Fruit fly (Drosophila melanogaster) whole organism, embryonic: ENCODE data around the gene CG32236.

Source experiments
- Atf6 ChIP-seq: fragments of 200-800 bp; sonication (Bioruptor generic); IDR thresholded peaks from 2 replicates; pipeline ENCODE4 v1.3.6; 2022; ENCODE audit warnings: missing biosample characterization, missing genetic modification characterization
- CG10431 ChIP-seq: fragments of 200-800 bp; sonication (Bioruptor generic); optimal IDR thresholded peaks from 3 replicates; lab custom pipeline; 2018; ENCODE audit warnings: missing biosample characterization, mild to moderate bottlenecking, missing genetic modification characterization
- CG11560 ChIP-seq: fragments of 200-800 bp; sonication (Bioruptor generic); IDR thresholded peaks from 3 replicates; pipeline ENCODE4 v1.3.6; 2022; ENCODE audit warnings: missing biosample characterization, missing genetic modification characterization
- CG12391 ChIP-seq: fragments of 200-800 bp; sonication (Bioruptor generic); optimal IDR thresholded peaks from 3 replicates; lab custom pipeline; 2018; ENCODE audit warnings: missing biosample characterization, mild to moderate bottlenecking, missing genetic modification characterization, moderate library complexity
- CG12659 ChIP-seq: fragments of 200-800 bp; sonication (Bioruptor generic); optimal IDR thresholded peaks from 3 replicates; lab custom pipeline; 2017; ENCODE audit warnings: mild to moderate bottlenecking, missing biosample characterization, missing genetic modification reagents, missing genetic modification characterization
- CG13296 ChIP-seq: fragments of 200-800 bp; sonication (Bioruptor generic); optimal IDR thresholded peaks from 3 replicates; lab custom pipeline; 2018; ENCODE audit warnings: missing biosample characterization, mild to moderate bottlenecking, missing genetic modification characterization
- CG14441 ChIP-seq: fragments of 200-800 bp; sonication (Bioruptor generic); IDR thresholded peaks from 2 replicates; pipeline ENCODE4 v1.3.6; 2022; ENCODE audit warnings: missing biosample characterization, missing genetic modification characterization
- CG16863 ChIP-seq: fragments of 200-800 bp; sonication (Bioruptor generic); optimal IDR thresholded peaks from 3 replicates; lab custom pipeline; 2016; ENCODE audit warnings: missing biosample characterization, missing genetic modification characterization
- CG17359 ChIP-seq: fragments of 200-800 bp; sonication (Bioruptor generic); optimal IDR thresholded peaks from 3 replicates; lab custom pipeline; 2018; ENCODE audit warnings: missing biosample characterization, mild to moderate bottlenecking, missing genetic modification characterization, moderate library complexity
- CG17361 ChIP-seq: fragments of 200-800 bp; sonication (Bioruptor generic); IDR thresholded peaks from 3 replicates; pipeline ENCODE4 v1.3.6; 2022; ENCODE audit warnings: missing biosample characterization, missing genetic modification characterization
- CG17612 ChIP-seq: fragments of 200-800 bp; sonication (Bioruptor generic); IDR thresholded peaks from 2 replicates; pipeline ENCODE4 v1.3.6; 2022; ENCODE audit warnings: missing biosample characterization, missing genetic modification characterization
- CG17829 ChIP-seq: fragments of 200-800 bp; optimal IDR thresholded peaks from 2 replicates; lab custom pipeline; 2019; ENCODE audit warnings: missing biosample characterization, mild to moderate bottlenecking, missing genetic modification characterization, moderate library complexity
- CG18619 ChIP-seq: fragments of 200-800 bp; sonication (Bioruptor generic); optimal IDR thresholded peaks from 3 replicates; lab custom pipeline; 2017; ENCODE audit warnings: missing biosample characterization, mild to moderate bottlenecking, missing genetic modification characterization
- CG2889 ChIP-seq: fragments of 200-800 bp; sonication (Bioruptor generic); IDR thresholded peaks from 3 replicates; pipeline ENCODE4 v1.3.6; 2022; ENCODE audit warnings: missing biosample characterization, missing genetic modification characterization
- CG31224 ChIP-seq: fragments of 200-800 bp; sonication (Bioruptor generic); IDR thresholded peaks from 2 replicates; pipeline ENCODE4 v1.3.6; 2022; ENCODE audit warnings: missing biosample characterization, missing genetic modification characterization
- CG31365 ChIP-seq: fragments of 200-800 bp; sonication (Bioruptor generic); optimal IDR thresholded peaks from 2 replicates; lab custom pipeline; 2018; ENCODE audit warnings: missing biosample characterization, mild to moderate bottlenecking, missing genetic modification characterization
- CG32772 ChIP-seq: fragments of 200-800 bp; sonication (Bioruptor generic); IDR thresholded peaks from 2 replicates; pipeline ENCODE4 v1.3.6; 2022; ENCODE audit warnings: missing biosample characterization, missing genetic modification characterization
- CG6175 ChIP-seq: fragments of 200-800 bp; sonication (Bioruptor generic); IDR thresholded peaks from 3 replicates; pipeline ENCODE4 v1.3.6; 2022; ENCODE audit warnings: missing biosample characterization, missing genetic modification characterization
- CG6654 ChIP-seq: fragments of 200-800 bp; sonication (Bioruptor generic); optimal IDR thresholded peaks from 2 replicates; lab custom pipeline; 2017; ENCODE audit warnings: missing biosample characterization, mild to moderate bottlenecking, missing genetic modification characterization
- CG7928 ChIP-seq: fragments of 200-800 bp; sonication (Bioruptor generic); optimal IDR thresholded peaks from 2 replicates; lab custom pipeline; 2017; ENCODE audit warnings: missing biosample characterization, mild to moderate bottlenecking, missing genetic modification characterization
- CG9609 ChIP-seq: fragments of 200-800 bp; sonication (Bioruptor generic); optimal IDR thresholded peaks from 3 replicates; lab custom pipeline; 2016; ENCODE audit warnings: missing biosample characterization, missing genetic modification characterization
- CG9727 ChIP-seq: fragments of 200-800 bp; sonication (Bioruptor generic); optimal IDR thresholded peaks from 3 replicates; lab custom pipeline; 2017; ENCODE audit warnings: missing biosample characterization, mild to moderate bottlenecking, missing genetic modification characterization
- CG9876 ChIP-seq: fragments of 200-800 bp; sonication (Bioruptor generic); optimal IDR thresholded peaks from 2 replicates; lab custom pipeline; 2016; ENCODE audit warnings: missing biosample characterization, missing genetic modification characterization
- D ChIP-seq, 2 experiments: fragments of 200-800 bp in 1 of 2; fragments of >200 bp in 1 of 2; sonication (Bioruptor generic) in 1 of 2; optimal IDR thresholded peaks; 2 replicates in 1 of 2; 3 replicates in 1 of 2; lab custom pipeline; 2017; ENCODE audit warnings: mild to moderate bottlenecking in 1 of 2, missing biosample characterization in 1 of 2, missing genetic modification characterization in 1 of 2, missing genetic modification reagents in 1 of 2
- Dp ChIP-seq: fragments of 200-800 bp; sonication (Bioruptor generic); optimal IDR thresholded peaks from 2 replicates; lab custom pipeline; 2018; ENCODE audit warnings: missing biosample characterization, mild to moderate bottlenecking, missing genetic modification characterization, moderate library complexity
- Fer3 ChIP-seq: fragments of 200-800 bp; sonication (Bioruptor generic); optimal IDR thresholded peaks from 2 replicates; lab custom pipeline; 2018; ENCODE audit warnings: missing biosample characterization, mild to moderate bottlenecking, missing genetic modification characterization, moderate library complexity
- Gug ChIP-seq: fragments of 200-800 bp; sonication (Bioruptor generic); IDR thresholded peaks from 4 replicates; pipeline ENCODE4 v1.3.6; 2022; ENCODE audit warnings: missing biosample characterization, missing genetic modification characterization
- HLH4C ChIP-seq: fragments of 200-800 bp; sonication (Bioruptor generic); IDR thresholded peaks from 3 replicates; pipeline ENCODE4 v1.3.6; 2022; ENCODE audit warnings: missing biosample characterization, missing genetic modification characterization; ENCODE audit not compliant: partially characterized antibody
- Hr3 ChIP-seq: fragments of 200-800 bp; sonication (Bioruptor generic); optimal IDR thresholded peaks from 3 replicates; lab custom pipeline; 2016; ENCODE audit warnings: missing biosample characterization, missing genetic modification characterization
- Hr39 ChIP-seq: fragments of >200 bp; optimal IDR thresholded peaks from 2 replicates; lab custom pipeline; 2017
- MTF-1 ChIP-seq: fragments of 200-800 bp; sonication (Bioruptor generic); optimal IDR thresholded peaks from 2 replicates; lab custom pipeline; 2018; ENCODE audit warnings: missing biosample characterization, mild to moderate bottlenecking, missing genetic modification characterization, borderline replicate concordance
- Mrtf ChIP-seq: fragments of 200-800 bp; sonication (Bioruptor generic); IDR thresholded peaks from 3 replicates; pipeline ENCODE4 v1.3.6; 2022; ENCODE audit warnings: missing biosample characterization, missing genetic modification characterization
- Sin3A ChIP-seq: fragments of >200 bp; optimal IDR thresholded peaks from 2 replicates; lab custom pipeline; 2018
- Xbp1 ChIP-seq: fragments of 200-800 bp; sonication (Bioruptor generic); optimal IDR thresholded peaks from 3 replicates; lab custom pipeline; 2016; ENCODE audit warnings: missing biosample characterization, mild to moderate bottlenecking, missing genetic modification characterization
- crc ChIP-seq: fragments of 200-800 bp; sonication (Bioruptor generic); optimal IDR thresholded peaks from 2 replicates; lab custom pipeline; 2016; ENCODE audit warnings: missing biosample characterization, missing genetic modification characterization
- dpn ChIP-seq, 2 experiments: fragments of 200-800 bp; sonication (Bioruptor generic); optimal IDR thresholded peaks; 3 replicates each; lab custom pipeline; 2016; ENCODE audit warnings: missing biosample characterization in 2 of 2, missing genetic modification characterization in 2 of 2
- eyg ChIP-seq: fragments of 200-800 bp; sonication (Bioruptor generic); optimal IDR thresholded peaks from 3 replicates; lab custom pipeline; 2016; ENCODE audit warnings: missing biosample characterization, missing genetic modification characterization
- fd96Cb ChIP-seq: fragments of 200-800 bp; sonication (Bioruptor generic); optimal IDR thresholded peaks from 2 replicates; lab custom pipeline; 2018; ENCODE audit warnings: missing biosample characterization, mild to moderate bottlenecking, missing genetic modification characterization, moderate library complexity
- grn ChIP-seq: fragments of 200-800 bp; sonication (Bioruptor generic); optimal IDR thresholded peaks from 3 replicates; lab custom pipeline; 2017; ENCODE audit warnings: missing biosample characterization, missing genetic modification characterization
- gt ChIP-seq: fragments of 200-800 bp; sonication (Bioruptor generic); IDR thresholded peaks from 2 replicates; pipeline ENCODE4 v1.3.6; 2022; ENCODE audit warnings: missing biosample characterization, missing genetic modification characterization
- her ChIP-seq: fragments of 200-800 bp; sonication (Bioruptor generic); optimal IDR thresholded peaks from 2 replicates; lab custom pipeline; 2016; ENCODE audit warnings: missing biosample characterization, missing genetic modification characterization
- jing ChIP-seq: fragments of 200-800 bp; sonication (Bioruptor generic); optimal IDR thresholded peaks from 2 replicates; lab custom pipeline; 2018; ENCODE audit warnings: missing biosample characterization, mild to moderate bottlenecking, missing genetic modification characterization
- kah ChIP-seq: fragments of 200-800 bp; sonication (Bioruptor generic); optimal IDR thresholded peaks from 2 replicates; lab custom pipeline; 2018; ENCODE audit warnings: missing biosample characterization, mild to moderate bottlenecking, missing genetic modification characterization
- kay ChIP-seq: fragments of 200-800 bp; sonication (Bioruptor generic); optimal IDR thresholded peaks from 2 replicates; lab custom pipeline; 2016; ENCODE audit warnings: missing biosample characterization, missing genetic modification characterization
- lov ChIP-seq, 2 experiments: fragments of 200-800 bp in 1 of 2; fragments of >200 bp in 1 of 2; sonication (Bioruptor generic) in 1 of 2; IDR thresholded peaks in 1 of 2; optimal IDR thresholded peaks in 1 of 2; 2 replicates in 1 of 2; 3 replicates in 1 of 2; pipeline versions ENCODE4 v1.3.6 to Lab custom; 2017 to 2022; ENCODE audit warnings: missing biosample characterization in 1 of 2, missing genetic modification characterization in 1 of 2
- mam ChIP-seq: fragments of 200-800 bp; sonication (Bioruptor generic); optimal IDR thresholded peaks from 3 replicates; lab custom pipeline; 2016; ENCODE audit warnings: missing biosample characterization, missing genetic modification characterization
- pfk ChIP-seq: fragments of 200-800 bp; sonication (Bioruptor generic); optimal IDR thresholded peaks from 2 replicates; lab custom pipeline; 2018; ENCODE audit warnings: missing biosample characterization, mild to moderate bottlenecking, missing genetic modification characterization, moderate library complexity
- phol ChIP-seq: fragments of 200-800 bp; sonication (Bioruptor generic); optimal IDR thresholded peaks from 3 replicates; lab custom pipeline; 2018; ENCODE audit warnings: missing biosample characterization, mild to moderate bottlenecking, missing genetic modification characterization, moderate library complexity
- rib ChIP-seq: fragments of 200-800 bp; sonication (Bioruptor generic); IDR thresholded peaks from 2 replicates; pipeline ENCODE4 v1.3.6; 2022; ENCODE audit warnings: missing biosample characterization, missing genetic modification characterization

The CG32236 gene

DNA sequence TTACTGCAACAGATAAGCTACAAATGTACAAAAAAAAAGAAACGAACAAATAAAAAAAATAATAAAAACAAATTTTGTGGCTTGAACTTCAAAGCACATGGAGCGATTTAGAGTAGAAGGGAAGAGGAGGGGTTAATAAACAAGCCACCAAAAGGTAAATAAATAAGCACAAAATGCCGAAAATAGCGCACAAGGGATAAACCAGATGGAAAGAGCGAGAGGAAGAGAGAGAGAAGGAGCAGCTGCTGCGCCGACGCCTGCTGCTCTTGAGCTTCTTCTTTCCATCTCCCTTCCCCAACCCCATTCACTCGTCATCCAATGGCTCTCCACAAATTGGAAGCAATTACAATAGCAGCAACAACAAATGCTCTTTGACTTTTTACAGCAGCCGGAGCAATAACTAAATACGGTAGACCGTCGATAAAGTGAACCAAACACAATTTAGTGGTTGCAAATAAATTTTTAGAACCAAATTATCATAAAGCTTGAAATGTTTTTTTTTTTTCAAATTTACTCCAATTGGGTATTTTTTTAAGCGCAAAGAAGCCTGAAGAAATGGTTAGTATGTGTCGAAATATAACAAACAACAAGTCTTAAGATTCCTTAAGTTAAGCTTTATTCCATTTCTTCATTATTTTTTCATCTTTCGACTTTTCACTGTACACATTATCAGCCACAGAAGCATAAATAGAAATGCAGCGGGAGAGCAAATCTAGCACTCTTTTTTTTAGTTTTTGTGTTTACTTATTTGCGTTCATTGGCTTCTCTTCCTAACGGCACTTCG is 42.6 kb downstream of the CG32236 start (continued):
- TF ChIP-seq CG11560 (peak; percentile 75), CG18619 (GFP tag; lab: Kevin White, UChicago) (peak; percentile 84), Dp (GFP tag; lab: Kevin White, UChicago) (no peak), eyg (GFP tag; lab: Kevin White, UChicago) (peak; percentile 72), jing (GFP tag; lab: Kevin White, UChicago) (peak; percentile 74), HLH4C (GFP tag; lab: Robert Waterston, UW) (no peak), phol (tag; lab: Kevin White, UChicago) (peak; percentile 94), CG2889 (peak; percentile 66; the same call in 2 of the 3 replicates), her (GFP tag; lab: Kevin White, UChicago) (peak; percentile 66), Sin3A (no peak), CG12659 (GFP tag; lab: Kevin White, UChicago) (peak; percentile 87), CG17359 (peak; percentile 91), CG13296 (peak; percentile 82), CG7928 (peak; percentile 60), rib (GFP tag; lab: Robert Waterston, UW) (peak; percentile 33; the same call in 1 of the 2 replicates), D (optimal IDR thresholded peaks at IDR 0.05; lab: Kevin White, UChicago) (no peak), D (GFP tag; optimal IDR thresholded peaks at IDR 0.05; lab: Kevin White, UChicago) (peak; percentile 88), fd96Cb (tag; lab: Kevin White, UChicago) (peak; percentile 92), mam (peak; percentile 93), CG17612 (GFP tag; lab: Robert Waterston, UW) (peak; percentile 59; the same call in 1 of the 2 replicates), CG12391 (tag; lab: Kevin White, UChicago) (peak; percentile 91), lov (optimal IDR thresholded peaks at IDR 0.05; lab: Kevin White, UChicago) (no peak), lov (GFP tag; IDR thresholded peaks at IDR 0.05; lab: Robert Waterston, UW) (no peak), CG31224 (GFP tag; lab: Robert Waterston, UW) (peak; percentile 71), CG32772 (GFP tag; lab: Robert Waterston, UW) (peak; percentile 80), kah (GFP tag; lab: Kevin White, UChicago) (peak; percentile 83), CG6175 (GFP tag; lab: Robert Waterston, UW) (0 out of 3 replicates have a peak, but pooled peaks have one; percentile 16), pfk (no peak), Gug (GFP tag; lab: Robert Waterston, UW) (peak; percentile 77), CG17361 (GFP tag; lab: Robert Waterston, UW) (peak; percentile 96), Hr39 (lab: Kevin White, UChicago) (no peak), dpn (GFP tag; optimal IDR thresholded peaks at IDR 0.05; lab: Kevin White, UChicago) (peak; percentile 90 to 91), Mrtf (peak; percentile 83; the same call in 2 of the 3 replicates), crc (GFP tag; lab: Kevin White, UChicago) (peak; percentile 86), CG9609 (GFP tag; lab: Kevin White, UChicago) (peak; percentile 79), CG6654 (peak; percentile 65), MTF-1 (GFP tag; lab: Kevin White, UChicago) (peak; percentile 35), Fer3 (tag; lab: Kevin White, UChicago) (peak; percentile 87), CG14441 (GFP tag; lab: Robert Waterston, UW) (peak; percentile 89), CG9727 (GFP tag; lab: Kevin White, UChicago) (peak; percentile 89), CG16863 (peak; percentile 90), Atf6 (GFP tag; lab: Robert Waterston, UW) (peak; percentile 86), CG31365 (tag; lab: Kevin White, UChicago) (peak; percentile 54), CG17829 (peak; percentile 75), Hr3 (GFP tag; lab: Kevin White, UChicago) (peak; percentile 87), CG10431 (GFP tag; lab: Kevin White, UChicago) (peak; percentile 43), Xbp1 (GFP tag; lab: Kevin White, UChicago) (peak; percentile 91), CG9876 (GFP tag; lab: Kevin White, UChicago) (peak; percentile 68), grn (GFP tag; lab: Kevin White, UChicago) (peak; percentile 1), gt (GFP tag; lab: Robert Waterston, UW) (peak; percentile 71), kay (peak; percentile 87)
